Worm (Caenorhabditis elegans) whole organism, L4 larva: ENCODE results near the gene R12C12.9.

Experiments
- F26F4.8 ChIP-seq: fragments of 200-800 bp; sonication (Bioruptor generic); conservative IDR thresholded peaks from 2 replicates; pipeline ENCODE4 v1.3.6; 2022; ENCODE audit warnings: missing genetic modification characterization, missing compliant biosample characterization
- F44E2.7 ChIP-seq: fragments of 200-800 bp; sonication (Bioruptor generic); IDR thresholded peaks from 2 replicates; pipeline ENCODE4 v2.1.2; 2022; ENCODE audit warnings: missing genetic modification characterization, missing compliant biosample characterization
- F49E8.2 ChIP-seq: sonication (generic microtip); optimal IDR thresholded peaks from 2 replicates; lab custom pipeline; 2016; ENCODE audit warnings: missing compliant biosample characterization, mild to moderate bottlenecking, missing genetic modification characterization, borderline replicate concordance
- R02D3.7 ChIP-seq: fragments of 150-350 bp; sonication (generic microtip); optimal IDR thresholded peaks from 3 replicates; lab custom pipeline; 2014; ENCODE audit warnings: missing biosample characterization, missing genetic modification characterization
- Y105C5A.15 ChIP-seq: fragments of 200-800 bp; sonication (Bioruptor generic); IDR thresholded peaks from 2 replicates; pipeline ENCODE4 v1.3.6; 2022; ENCODE audit warnings: missing genetic modification characterization, missing compliant biosample characterization
- Y48G9A.11 ChIP-seq: fragments of 200-800 bp; sonication (Bioruptor generic); IDR thresholded peaks from 2 replicates; pipeline ENCODE4 v1.3.6; 2022; ENCODE audit warnings: missing genetic modification reagents, missing genetic modification characterization, missing compliant biosample characterization
- ZK337.2 ChIP-seq: fragments of 200-800 bp; sonication (Bioruptor generic); IDR thresholded peaks from 2 replicates; pipeline ENCODE4 v1.3.6; 2022; ENCODE audit warnings: missing genetic modification reagents, missing genetic modification characterization, missing compliant biosample characterization
- ZK546.5 ChIP-seq, 2 experiments: sonication (generic microtip); optimal IDR thresholded peaks; 2 replicates each; lab custom pipeline; 2017; ENCODE audit warnings: missing biosample characterization in 2 of 2, missing genetic modification characterization in 2 of 2
- arid-1 ChIP-seq: fragments of 200-800 bp; sonication (Bioruptor generic); conservative IDR thresholded peaks from 2 replicates; pipeline ENCODE4 v1.3.6; 2022; ENCODE audit warnings: missing genetic modification reagents, missing genetic modification characterization, missing compliant biosample characterization
- attf-4 ChIP-seq: sonication (generic microtip); optimal IDR thresholded peaks from 3 replicates; lab custom pipeline; 2017; ENCODE audit warnings: missing biosample characterization, missing genetic modification characterization
- ceh-20 ChIP-seq: fragments of 200-800 bp; sonication (Bioruptor generic); IDR thresholded peaks from 2 replicates; pipeline ENCODE4 v1.3.6; 2022; ENCODE audit warnings: missing genetic modification reagents, missing genetic modification characterization, missing compliant biosample characterization
- ceh-32 ChIP-seq: sonication (generic microtip); optimal IDR thresholded peaks from 2 replicates; lab custom pipeline; 2016; ENCODE audit warnings: mild to moderate bottlenecking, missing genetic modification characterization, missing compliant biosample characterization; ENCODE audit not compliant: poor library complexity
- ctbp-1 ChIP-seq: fragments of 200-800 bp; sonication (Bioruptor generic); IDR thresholded peaks from 2 replicates; pipeline ENCODE4 v1.3.6; 2022; ENCODE audit warnings: missing genetic modification reagents, missing genetic modification characterization, missing compliant biosample characterization
- daf-16 ChIP-seq, 3 experiments: sonication (generic microtip); optimal IDR thresholded peaks; 2 replicates each; lab custom pipeline; 2016 to 2017; ENCODE audit warnings: missing genetic modification characterization in 3 of 3, missing genetic modification reagents in 3 of 3, mild to moderate bottlenecking in 2 of 3, missing compliant biosample characterization in 2 of 3, missing biosample characterization in 1 of 3, moderate library complexity in 1 of 3
- dmd-6 ChIP-seq: fragments of 200-800 bp; sonication (Bioruptor generic); IDR thresholded peaks from 2 replicates; pipeline ENCODE4 v1.3.6; 2022; ENCODE audit warnings: missing genetic modification reagents, missing genetic modification characterization, missing compliant biosample characterization
- dmd-8 ChIP-seq: fragments of 200-800 bp; sonication (Bioruptor generic); IDR thresholded peaks from 2 replicates; pipeline ENCODE4 v1.3.6; 2022; ENCODE audit warnings: missing genetic modification characterization, missing compliant biosample characterization
- dmd-9 ChIP-seq: fragments of 200-800 bp; sonication (Bioruptor generic); IDR thresholded peaks from 2 replicates; pipeline ENCODE4 v1.3.6; 2022; ENCODE audit warnings: missing genetic modification reagents, missing genetic modification characterization, missing compliant biosample characterization
- dpl-1 ChIP-seq: fragments of 150-350 bp; optimal IDR thresholded peaks from 2 replicates; lab custom pipeline; 2014; ENCODE audit warnings: missing biosample characterization, missing genetic modification reagents, missing genetic modification characterization
- dve-1 ChIP-seq: sonication (generic microtip); optimal IDR thresholded peaks from 2 replicates; lab custom pipeline; 2017; ENCODE audit warnings: antibody characterized with exemption, mild to moderate bottlenecking, missing genetic modification characterization, missing compliant biosample characterization; ENCODE audit not compliant: insufficient read depth
- egl-27 ChIP-seq: sonication (generic microtip); optimal IDR thresholded peaks from 3 replicates; lab custom pipeline; 2017; ENCODE audit warnings: missing biosample characterization, missing genetic modification reagents, missing genetic modification characterization
- gei-8 ChIP-seq: fragments of 200-800 bp; sonication (Bioruptor generic); optimal IDR thresholded peaks from 2 replicates; lab custom pipeline; 2018; ENCODE audit warnings: mild to moderate bottlenecking, missing genetic modification characterization, missing compliant biosample characterization
- hlh-11 ChIP-seq: fragments of 200-800 bp; sonication (Bioruptor generic); optimal IDR thresholded peaks from 2 replicates; lab custom pipeline; 2018; ENCODE audit warnings: mild to moderate bottlenecking, missing genetic modification characterization, missing compliant biosample characterization
- lin-1 ChIP-seq: fragments of 200-800 bp; sonication (Bioruptor generic); IDR thresholded peaks from 2 replicates; pipeline ENCODE4 v1.3.6; 2022; ENCODE audit warnings: missing genetic modification reagents, missing genetic modification characterization, missing compliant biosample characterization
- lin-29 ChIP-seq: fragments of 200-800 bp; sonication (Bioruptor generic); IDR thresholded peaks from 2 replicates; pipeline ENCODE4 v1.3.6; 2022; ENCODE audit warnings: missing genetic modification reagents, missing genetic modification characterization, missing compliant biosample characterization
- lsy-2 ChIP-seq, 2 experiments: fragments of 150-350 bp in 1 of 2; sonication (generic microtip) in 1 of 2; optimal IDR thresholded peaks; 2 replicates each; lab custom pipeline; 2014 to 2017; ENCODE audit warnings: missing biosample characterization in 2 of 2, missing genetic modification characterization in 2 of 2
- madf-9 ChIP-seq: fragments of 200-800 bp; sonication (Bioruptor generic); conservative IDR thresholded peaks from 2 replicates; pipeline ENCODE4 v1.3.6; 2022; ENCODE audit warnings: missing genetic modification reagents, missing genetic modification characterization, missing compliant biosample characterization
- mes-2 ChIP-seq: sonication (generic microtip); optimal IDR thresholded peaks from 2 replicates; lab custom pipeline; 2016; ENCODE audit warnings: missing genotype, mild to moderate bottlenecking, missing genetic modification characterization, missing compliant biosample characterization; ENCODE audit not compliant: poor library complexity, severe bottlenecking
- nhr-10 ChIP-seq: fragments of 150-350 bp; optimal IDR thresholded peaks from 2 replicates; lab custom pipeline; 2014; ENCODE audit warnings: missing biosample characterization, missing genetic modification characterization
- nhr-237 ChIP-seq: sonication (generic microtip); optimal IDR thresholded peaks from 2 replicates; lab custom pipeline; 2017; ENCODE audit warnings: missing biosample characterization, missing genetic modification characterization
- nhr-25 ChIP-seq: sonication (generic microtip); optimal IDR thresholded peaks from 2 replicates; lab custom pipeline; 2017; ENCODE audit warnings: missing genetic modification characterization, mild to moderate bottlenecking, missing compliant biosample characterization, antibody characterized with exemption, moderate library complexity, borderline replicate concordance; ENCODE audit not compliant: insufficient read depth
- nhr-28 ChIP-seq: fragments of 150-350 bp; optimal IDR thresholded peaks from 2 replicates; lab custom pipeline; 2014; ENCODE audit warnings: missing biosample characterization, missing genetic modification characterization
- nhr-41 ChIP-seq: fragments of 200-800 bp; sonication (Bioruptor generic); IDR thresholded peaks from 2 replicates; pipeline ENCODE4 v1.3.6; 2022; ENCODE audit warnings: missing genetic modification reagents, missing genetic modification characterization, missing compliant biosample characterization
- nhr-42 ChIP-seq: fragments of 200-800 bp; sonication (Bioruptor generic); IDR thresholded peaks from 2 replicates; pipeline ENCODE4 v1.3.6; 2022; ENCODE audit warnings: missing genetic modification characterization, missing compliant biosample characterization
- nhr-48 ChIP-seq: sonication (generic microtip); optimal IDR thresholded peaks from 2 replicates; lab custom pipeline; 2016; ENCODE audit warnings: mild to moderate bottlenecking, missing genetic modification characterization, missing compliant biosample characterization
- nhr-77 ChIP-seq: fragments of 150-350 bp; optimal IDR thresholded peaks from 2 replicates; lab custom pipeline; 2014; ENCODE audit warnings: missing biosample characterization, missing genetic modification characterization
- php-3 ChIP-seq: fragments of 200-800 bp; sonication (Bioruptor generic); IDR thresholded peaks from 2 replicates; pipeline ENCODE4 v1.3.6; 2022; ENCODE audit warnings: missing genetic modification reagents, missing genetic modification characterization, missing compliant biosample characterization
- pqm-1 ChIP-seq: sonication (generic microtip); optimal IDR thresholded peaks from 2 replicates; lab custom pipeline; 2017; ENCODE audit warnings: missing biosample characterization, missing genetic modification characterization
- rbr-2 ChIP-seq: sonication (generic microtip); optimal IDR thresholded peaks from 2 replicates; lab custom pipeline; 2016; ENCODE audit warnings: missing genotype, missing genetic modification characterization, missing compliant biosample characterization
- snpc-4 ChIP-seq: fragments of 150-350 bp; optimal IDR thresholded peaks from 2 replicates; lab custom pipeline; 2014; ENCODE audit warnings: missing biosample characterization, missing genetic modification characterization
- spr-3 ChIP-seq: fragments of 200-800 bp; sonication (Bioruptor generic); optimal IDR thresholded peaks from 2 replicates; lab custom pipeline; 2018; ENCODE audit warnings: mild to moderate bottlenecking, missing genetic modification characterization, missing compliant biosample characterization
- tag-97 ChIP-seq: fragments of 200-800 bp; sonication (Bioruptor generic); IDR thresholded peaks from 2 replicates; pipeline ENCODE4 v1.3.6; 2022; ENCODE audit warnings: missing genetic modification characterization, missing compliant biosample characterization
- tra-1 ChIP-seq: fragments of 200-800 bp; sonication (Bioruptor generic); IDR thresholded peaks from 2 replicates; pipeline ENCODE4 v1.3.6; 2022; ENCODE audit warnings: missing genetic modification reagents, missing genetic modification characterization, missing compliant biosample characterization
- unc-130 ChIP-seq: sonication (generic microtip); optimal IDR thresholded peaks from 2 replicates; lab custom pipeline; 2016; ENCODE audit warnings: missing genetic modification reagents, missing genetic modification characterization, missing compliant biosample characterization
- unc-39 ChIP-seq: sonication (generic microtip); optimal IDR thresholded peaks from 2 replicates; lab custom pipeline; 2017; ENCODE audit warnings: missing biosample characterization, missing genetic modification characterization
- unc-62 ChIP-seq, 3 experiments: fragments of 150-350 bp in 1 of 3; sonication (generic microtip); optimal IDR thresholded peaks in 2 of 3; peaks in 1 of 3; 1 replicate in 1 of 3; 2 replicates in 2 of 3; lab custom pipeline; 2014 to 2017; ENCODE audit warnings: missing biosample characterization in 3 of 3, missing genetic modification characterization in 3 of 3, missing genetic modification reagents in 3 of 3, missing genotype in 1 of 3
- zag-1 ChIP-seq: fragments of 150-350 bp; optimal IDR thresholded peaks from 2 replicates; lab custom pipeline; 2014; ENCODE audit warnings: missing biosample characterization, missing genetic modification characterization

R12C12.9 gene

ce11 chrII:6049546-6049945 lies 24.8 kb upstream of the R12C12.9 start:
- no peak for TF ChIP-seq ceh-32 (tag; lab: Kevin White, UChicago)
- TF ChIP-seq Y105C5A.15: no peak
- TF ChIP-seq Y48G9A.11 (GFP tag; lab: Robert Waterston, UW): no peak
- peak; percentile 22 for TF ChIP-seq nhr-10
- TF ChIP-seq nhr-28 (tag; lab: Kevin White, UChicago): peak; percentile 82
- TF ChIP-seq nhr-237 (tag; lab: Kevin White, UChicago): no peak
- no peak for TF ChIP-seq ctbp-1
- peak; percentile 83 for TF ChIP-seq pqm-1 (tag; lab: Kevin White, UChicago)
- no peak for TF ChIP-seq ceh-20 (GFP tag; lab: Robert Waterston, UW)
- TF ChIP-seq dmd-6 (GFP tag; lab: Robert Waterston, UW): peak; percentile 71
- TF ChIP-seq dve-1 (tag; lab: Kevin White, UChicago): peak; percentile 73
- TF ChIP-seq lsy-2 (tag; optimal IDR thresholded peaks at IDR 0.05; lab: Kevin White, UChicago): peak in 1 of 2 experiments; percentile 8
- TF ChIP-seq mes-2 (tag; lab: Kevin White, UChicago): peak; percentile 5
- no peak for TF ChIP-seq nhr-41 (GFP tag; lab: Robert Waterston, UW)
- no peak for TF ChIP-seq lin-29
- peak; percentile 31 for TF ChIP-seq nhr-77 (tag; lab: Kevin White, UChicago)
- TF ChIP-seq unc-130 (GFP tag; lab: Kevin White, UChicago): no peak
- peak; percentile 26 for TF ChIP-seq nhr-48 (tag; lab: Kevin White, UChicago)
- no peak for TF ChIP-seq nhr-42 (GFP tag; lab: Robert Waterston, UW)
- no peak for TF ChIP-seq daf-16 (GFP tag; optimal IDR thresholded peaks at IDR 0.05; lab: Kevin White, UChicago)
- TF ChIP-seq daf-16 (tag; optimal IDR thresholded peaks at IDR 0.05; lab: Kevin White, UChicago): peak; percentile 39
- no peak for TF ChIP-seq nhr-25 (tag; lab: Kevin White, UChicago)
- no peak for TF ChIP-seq zag-1 (tag; lab: Kevin White, UChicago)
- TF ChIP-seq hlh-11 (tag; lab: Kevin White, UChicago): peak; percentile 62
- peak; percentile 54; the same call in 1 of the 2 replicates for TF ChIP-seq php-3
- 0 out of 2 replicates have a peak, but pooled peaks have one; percentile 38 for TF ChIP-seq lin-1 (GFP tag; lab: Robert Waterston, UW)
- TF ChIP-seq F26F4.8 (GFP tag; lab: Robert Waterston, UW): no peak
- TF ChIP-seq, all 104 proteins: peak for 13

- TF ChIP-seq nhr-237 (tag; lab: Kevin White, UChicago) (no peak), zag-1 (tag; lab: Kevin White, UChicago) (no peak), F49E8.2 (tag; lab: Kevin White, UChicago) (peak; percentile 63), arid-1 (GFP tag; lab: Robert Waterston, UW) (peak; percentile 71; the same call in 1 of the 2 replicates), lin-29 (0 out of 2 replicates have a peak, but pooled peaks have one; percentile 34), ZK337.2 (GFP tag; lab: Robert Waterston, UW) (0 out of 2 replicates have a peak, but pooled peaks have one; percentile 53), dmd-6 (GFP tag; lab: Robert Waterston, UW) (peak; percentile 79), madf-9 (GFP tag; lab: Robert Waterston, UW) (0 out of 2 replicates have a peak, but pooled peaks have one; percentile 37), unc-39 (no peak), attf-4 (tag; lab: Kevin White, UChicago) (no peak), unc-62 (GFP tag; optimal IDR thresholded peaks at IDR 0.05 in 1 of 2; lab: Kevin White, UChicago) (peak in 1 of 2 experiments; percentile 42), unc-62 (tag; optimal IDR thresholded peaks at IDR 0.05; lab: Kevin White, UChicago) (no peak), snpc-4 (tag; lab: Kevin White, UChicago) (no peak), spr-3 (GFP tag; lab: Kevin White, UChicago) (peak; percentile 40), ZK546.5 (tag; optimal IDR thresholded peaks at IDR 0.05; lab: Kevin White, UChicago) (no peak), rbr-2 (tag; lab: Kevin White, UChicago) (peak; percentile 86), unc-130 (GFP tag; lab: Kevin White, UChicago) (peak; percentile 42), dmd-8 (GFP tag; lab: Robert Waterston, UW) (no peak), dmd-9 (GFP tag; lab: Robert Waterston, UW) (peak; percentile 76), nhr-10 (no peak), tag-97 (GFP tag; lab: Robert Waterston, UW) (no peak), dpl-1 (GFP tag; lab: Kevin White, UChicago) (peak; percentile 83), tra-1 (peak; percentile 44; the same call in 1 of the 2 replicates), nhr-28 (tag; lab: Kevin White, UChicago) (peak; percentile 62), gei-8 (GFP tag; lab: Kevin White, UChicago) (no peak), F44E2.7 (GFP tag; lab: Robert Waterston, UW) (no peak), R02D3.7 (tag; lab: Kevin White, UChicago) (no peak), Y105C5A.15 (no peak), egl-27 (tag; lab: Kevin White, UChicago) (no peak)
These were observed 22.9 kb upstream of the R12C12.9 start, which contains the start of the genes R12C12.6 and ran-5 for ce11 chrII:6047639-6048159. TSS of gene R12C12.6 (minus strand) at chrII:6047867. TSS of gene ran-5 (plus strand) at chrII:6048109.
